Fruit fly (Drosophila melanogaster) whole organism, embryonic: ENCODE measurements around the gene Gos28.
A peak's percentile ranks its signal among the peaks of the same experiment; 100 is the strongest.

Source experiments
- Abd-B ChIP-seq: fragments of 200-800 bp; sonication (Bioruptor generic); optimal IDR thresholded peaks from 2 replicates; lab custom pipeline; 2018; ENCODE audit warnings: missing biosample characterization, mild to moderate bottlenecking, missing genetic modification characterization, moderate library complexity
- B-H1 ChIP-seq: fragments of 200-800 bp; sonication (Bioruptor generic); IDR thresholded peaks from 3 replicates; pipeline ENCODE4 v1.3.6; 2022; ENCODE audit warnings: missing biosample characterization, missing genetic modification characterization
- Bdp1 ChIP-seq: fragments of 200-800 bp; sonication (Bioruptor generic); optimal IDR thresholded peaks from 3 replicates; lab custom pipeline; 2016; ENCODE audit warnings: missing biosample characterization, missing genetic modification characterization
- Blimp-1 ChIP-seq: fragments of 200-800 bp; sonication (Bioruptor generic); optimal IDR thresholded peaks from 3 replicates; lab custom pipeline; 2018; ENCODE audit warnings: missing biosample characterization, missing genetic modification characterization, mild to moderate bottlenecking, moderate library complexity, missing genetic modification reagents
- CG1024 ChIP-seq: fragments of 200-800 bp; sonication (Bioruptor generic); IDR thresholded peaks from 2 replicates; pipeline ENCODE4 v1.3.6; 2022; ENCODE audit warnings: missing biosample characterization, missing genetic modification characterization
- CG10654 ChIP-seq: fragments of 200-800 bp; sonication (Bioruptor generic); optimal IDR thresholded peaks from 2 replicates; lab custom pipeline; 2016; ENCODE audit warnings: missing biosample characterization, missing genetic modification characterization
- CG10979 ChIP-seq: fragments of 200-800 bp; sonication (Bioruptor generic); optimal IDR thresholded peaks from 2 replicates; lab custom pipeline; 2018; ENCODE audit warnings: missing biosample characterization, mild to moderate bottlenecking, missing genetic modification characterization, moderate library complexity
- CG12299 ChIP-seq: fragments of 200-800 bp; sonication (Bioruptor generic); optimal IDR thresholded peaks from 2 replicates; lab custom pipeline; 2018; ENCODE audit warnings: missing biosample characterization, mild to moderate bottlenecking, missing genetic modification characterization
- CG1233 ChIP-seq: fragments of 200-800 bp; sonication (Bioruptor generic); optimal IDR thresholded peaks from 4 replicates; lab custom pipeline; 2018; ENCODE audit warnings: missing biosample characterization, mild to moderate bottlenecking, missing genetic modification characterization
- CG13123 ChIP-seq: fragments of 200-800 bp; sonication (Bioruptor generic); optimal IDR thresholded peaks from 2 replicates; lab custom pipeline; 2016; ENCODE audit warnings: missing biosample characterization, missing genetic modification characterization
- CG17612 ChIP-seq: fragments of 200-800 bp; sonication (Bioruptor generic); IDR thresholded peaks from 2 replicates; pipeline ENCODE4 v1.3.6; 2022; ENCODE audit warnings: missing biosample characterization, missing genetic modification characterization
- CG18764 ChIP-seq: fragments of 200-800 bp; sonication (Bioruptor generic); optimal IDR thresholded peaks from 3 replicates; lab custom pipeline; 2016; ENCODE audit warnings: missing biosample characterization, missing genetic modification characterization
- CG2889 ChIP-seq: fragments of 200-800 bp; sonication (Bioruptor generic); IDR thresholded peaks from 3 replicates; pipeline ENCODE4 v1.3.6; 2022; ENCODE audit warnings: missing biosample characterization, missing genetic modification characterization
- CG3163 ChIP-seq: fragments of 200-800 bp; sonication (Bioruptor generic); optimal IDR thresholded peaks from 3 replicates; lab custom pipeline; 2016; ENCODE audit warnings: missing biosample characterization, missing genetic modification characterization
- CG34376 ChIP-seq: fragments of 200-800 bp; sonication (Bioruptor generic); optimal IDR thresholded peaks from 2 replicates; lab custom pipeline; 2018; ENCODE audit warnings: missing biosample characterization, mild to moderate bottlenecking, missing genetic modification characterization
- CG34422 ChIP-seq: fragments of 200-800 bp; sonication (Bioruptor generic); IDR thresholded peaks from 3 replicates; pipeline ENCODE4 v1.3.6; 2022; ENCODE audit warnings: missing biosample characterization, missing genetic modification characterization
- CG6689 ChIP-seq: fragments of 200-800 bp; sonication (Bioruptor generic); IDR thresholded peaks from 2 replicates; pipeline ENCODE4 v1.3.6; 2022; ENCODE audit warnings: missing biosample characterization, missing genetic modification characterization
- CG6765 ChIP-seq: fragments of 200-800 bp; sonication (Bioruptor generic); optimal IDR thresholded peaks from 3 replicates; lab custom pipeline; 2017; ENCODE audit warnings: missing biosample characterization, mild to moderate bottlenecking, missing genetic modification characterization
- CG7963 ChIP-seq: fragments of 200-800 bp; sonication (Bioruptor generic); IDR thresholded peaks from 3 replicates; pipeline ENCODE4 v1.3.6; 2022; ENCODE audit warnings: missing biosample characterization, missing genetic modification characterization; ENCODE audit not compliant: partially characterized antibody
- CG9727 ChIP-seq: fragments of 200-800 bp; sonication (Bioruptor generic); optimal IDR thresholded peaks from 3 replicates; lab custom pipeline; 2017; ENCODE audit warnings: missing biosample characterization, mild to moderate bottlenecking, missing genetic modification characterization
- CTCF ChIP-seq: fragments of 200-800 bp; sonication (Bioruptor generic); optimal IDR thresholded peaks from 2 replicates; lab custom pipeline; 2017; ENCODE audit warnings: missing biosample characterization, mild to moderate bottlenecking, missing genetic modification characterization, moderate library complexity
- Dp ChIP-seq: fragments of 200-800 bp; sonication (Bioruptor generic); optimal IDR thresholded peaks from 2 replicates; lab custom pipeline; 2018; ENCODE audit warnings: missing biosample characterization, mild to moderate bottlenecking, missing genetic modification characterization, moderate library complexity
- Ets65A ChIP-seq: fragments of 200-800 bp; sonication (Bioruptor generic); peaks from one replicate; lab custom pipeline; 2016; ENCODE audit warnings: missing biosample characterization, missing genetic modification characterization
- Gsc ChIP-seq: fragments of 200-800 bp; sonication (Bioruptor generic); IDR thresholded peaks from 2 replicates; pipeline ENCODE4 v1.3.6; 2022; ENCODE audit warnings: missing biosample characterization, missing genetic modification characterization
- HmgD ChIP-seq: fragments of 200-800 bp; sonication (Bioruptor generic); optimal IDR thresholded peaks from 3 replicates; lab custom pipeline; 2016; ENCODE audit warnings: missing biosample characterization, missing genetic modification characterization
- MESR4 ChIP-seq: fragments of 200-800 bp; sonication (Bioruptor generic); optimal IDR thresholded peaks from 2 replicates; lab custom pipeline; 2018; ENCODE audit warnings: missing biosample characterization, mild to moderate bottlenecking, missing genetic modification characterization, moderate library complexity
- MTF-1 ChIP-seq: fragments of 200-800 bp; sonication (Bioruptor generic); optimal IDR thresholded peaks from 2 replicates; lab custom pipeline; 2018; ENCODE audit warnings: missing biosample characterization, mild to moderate bottlenecking, missing genetic modification characterization, borderline replicate concordance
- Mes4 ChIP-seq: fragments of 200-800 bp; sonication (Bioruptor generic); optimal IDR thresholded peaks from 2 replicates; lab custom pipeline; 2016; ENCODE audit warnings: missing biosample characterization, missing genetic modification characterization
- NK7.1 ChIP-seq: fragments of 200-800 bp; sonication (Bioruptor generic); optimal IDR thresholded peaks from 3 replicates; lab custom pipeline; 2016; ENCODE audit warnings: missing biosample characterization, missing genetic modification characterization
- Xrp1 ChIP-seq: fragments of 200-800 bp; sonication (Bioruptor generic); IDR thresholded peaks from 2 replicates; pipeline ENCODE4 v1.3.6; 2022; ENCODE audit warnings: missing biosample characterization, missing genetic modification characterization
- crc ChIP-seq: fragments of 200-800 bp; sonication (Bioruptor generic); optimal IDR thresholded peaks from 2 replicates; lab custom pipeline; 2016; ENCODE audit warnings: missing biosample characterization, missing genetic modification characterization
- cwo ChIP-seq: fragments of 200-800 bp; sonication (Bioruptor generic); optimal IDR thresholded peaks from 3 replicates; lab custom pipeline; 2017; ENCODE audit warnings: missing biosample characterization, missing genetic modification characterization, mild to moderate bottlenecking, moderate library complexity, missing genetic modification reagents
- dm ChIP-seq: fragments of 200-800 bp; sonication (Bioruptor generic); optimal IDR thresholded peaks from 3 replicates; lab custom pipeline; 2016; ENCODE audit warnings: missing biosample characterization, missing genetic modification characterization
- dysf ChIP-seq: fragments of 200-800 bp; sonication (Bioruptor generic); IDR thresholded peaks from 3 replicates; pipeline ENCODE4 v1.3.6; 2022; ENCODE audit warnings: missing biosample characterization, missing genetic modification characterization
- en ChIP-seq: fragments of 200-800 bp; sonication (Bioruptor generic); optimal IDR thresholded peaks from 2 replicates; lab custom pipeline; 2016; ENCODE audit warnings: missing biosample characterization, missing genetic modification characterization
- exex ChIP-seq: fragments of 200-800 bp; sonication (Bioruptor generic); optimal IDR thresholded peaks from 4 replicates; lab custom pipeline; 2018; ENCODE audit warnings: missing biosample characterization, mild to moderate bottlenecking, missing genetic modification characterization, moderate library complexity
- fd64A ChIP-seq: fragments of 200-800 bp; sonication (Bioruptor generic); optimal IDR thresholded peaks from 3 replicates; lab custom pipeline; 2018; ENCODE audit warnings: missing biosample characterization, mild to moderate bottlenecking, missing genetic modification characterization
- hbn ChIP-seq: fragments of 200-800 bp; sonication (Bioruptor generic); IDR thresholded peaks from 2 replicates; pipeline ENCODE4 v1.3.6; 2022; ENCODE audit warnings: missing biosample characterization, missing genetic modification characterization; ENCODE audit not compliant: partially characterized antibody
- jing ChIP-seq: fragments of 200-800 bp; sonication (Bioruptor generic); optimal IDR thresholded peaks from 2 replicates; lab custom pipeline; 2018; ENCODE audit warnings: missing biosample characterization, mild to moderate bottlenecking, missing genetic modification characterization
- knrl ChIP-seq: fragments of 200-800 bp; sonication (Bioruptor generic); IDR thresholded peaks from 3 replicates; pipeline ENCODE4 v1.3.6; 2022; ENCODE audit warnings: missing biosample characterization, missing genetic modification characterization; ENCODE audit not compliant: partially characterized antibody
- luna ChIP-seq: fragments of 200-800 bp; sonication (Bioruptor generic); optimal IDR thresholded peaks from 2 replicates; lab custom pipeline; 2016; ENCODE audit warnings: missing biosample characterization, missing genetic modification characterization
- pan ChIP-seq, 4 experiments: fragments of >200 bp in 3 of 4; fragments of 200-800 bp in 1 of 4; sonication (Bioruptor generic) in 1 of 4; optimal IDR thresholded peaks in 3 of 4; IDR thresholded peaks in 1 of 4; 2 replicates each; pipeline versions ENCODE4 v1.3.6 to Lab custom; 2017 to 2022; ENCODE audit warnings: missing biosample characterization in 2 of 4, missing genetic modification characterization in 2 of 4, mixed read lengths in 1 of 4
- pnt ChIP-seq: fragments of 200-800 bp; sonication (Bioruptor generic); optimal IDR thresholded peaks from 3 replicates; lab custom pipeline; 2016; ENCODE audit warnings: missing biosample characterization, missing genetic modification characterization
- prd ChIP-seq, 3 experiments: fragments of >200 bp in 2 of 3; fragments of 200-800 bp in 1 of 3; sonication (Bioruptor generic) in 1 of 3; optimal IDR thresholded peaks in 2 of 3; IDR thresholded peaks in 1 of 3; 2 replicates in 2 of 3; 3 replicates in 1 of 3; pipeline versions ENCODE4 v1.3.6 to Lab custom; 2017 to 2022; ENCODE audit warnings: missing biosample characterization in 1 of 3, missing genetic modification characterization in 1 of 3
- pros ChIP-seq: fragments of 200-800 bp; sonication (Bioruptor generic); optimal IDR thresholded peaks from 3 replicates; lab custom pipeline; 2019; ENCODE audit warnings: missing biosample characterization, mild to moderate bottlenecking, missing genetic modification characterization, moderate library complexity
- schlank ChIP-seq: fragments of 200-800 bp; sonication (Bioruptor generic); optimal IDR thresholded peaks from 2 replicates; lab custom pipeline; 2018; ENCODE audit warnings: missing biosample characterization, mild to moderate bottlenecking, missing genetic modification characterization
- slbo ChIP-seq: fragments of 200-800 bp; sonication (Bioruptor generic); IDR thresholded peaks from 2 replicates; pipeline ENCODE4 v1.3.6; 2022; ENCODE audit warnings: missing biosample characterization, missing genetic modification characterization
- ttk ChIP-seq: fragments of 200-800 bp; sonication (Bioruptor generic); IDR thresholded peaks from 2 replicates; pipeline ENCODE4 v2.1.2; 2022; ENCODE audit warnings: missing biosample characterization, missing genetic modification characterization
- vvl ChIP-seq: fragments of 200-800 bp; sonication (Bioruptor generic); IDR thresholded peaks from 2 replicates; pipeline ENCODE4 v1.3.6; 2022; ENCODE audit warnings: missing biosample characterization, missing genetic modification characterization

Gene Gos28

DNA sequence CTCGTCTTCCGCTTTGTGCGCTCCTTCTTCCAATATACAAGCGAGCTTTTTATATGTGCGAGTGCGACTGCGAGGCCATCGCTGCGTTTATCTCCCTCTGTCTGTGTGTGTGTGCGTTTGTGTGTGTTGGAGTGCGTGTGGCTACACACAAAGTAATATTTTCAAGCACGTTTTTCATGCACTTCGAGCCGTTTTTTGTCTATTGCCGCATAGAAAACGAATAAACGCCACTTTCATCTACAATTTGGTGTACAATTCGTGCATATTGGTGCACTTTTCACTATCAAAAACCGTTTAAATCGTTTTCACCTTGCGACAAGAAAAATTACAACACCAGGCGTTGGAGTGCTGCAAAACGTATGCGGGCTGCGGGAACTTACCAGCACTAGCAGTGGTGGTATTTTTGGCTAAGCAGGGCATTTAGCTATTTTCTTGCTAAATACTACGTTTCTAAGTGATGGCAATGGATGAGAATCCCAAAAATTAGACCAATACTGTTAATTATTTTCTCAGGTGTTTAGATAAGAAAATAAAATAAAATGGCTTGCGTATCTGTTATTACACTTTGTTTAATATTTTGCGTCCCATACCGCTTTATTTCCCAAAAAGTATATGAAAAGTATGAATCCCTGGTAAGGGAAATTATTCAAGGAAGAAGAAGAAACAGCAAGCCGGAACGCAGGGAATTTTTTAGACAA is 4.4 kb upstream of the Gos28 start, which contains the start of the genes CG31224 and CstF64 (continued):
- TF ChIP-seq CG1233 (GFP tag; lab: Kevin White, UChicago) (peak; percentile 70), CG9727 (peak; percentile 82), slbo (GFP tag; lab: Robert Waterston, UW) (peak; percentile 94), CG6689 (GFP tag; lab: Robert Waterston, UW) (peak; percentile 84), Dp (GFP tag; lab: Kevin White, UChicago) (peak; percentile 23), prd (optimal IDR thresholded peaks at IDR 0.05; lab: Kevin White, UChicago) (no peak), prd (GFP tag; IDR thresholded peaks at IDR 0.05; lab: Robert Waterston, UW) (peak; percentile 89), CG10979 (peak; percentile 76), CG2889 (GFP tag; lab: Robert Waterston, UW) (peak; percentile 33; the same call in 1 of the 3 replicates), CG10654 (GFP tag; lab: Kevin White, UChicago) (peak; percentile 89), crc (GFP tag; lab: Kevin White, UChicago) (peak; percentile 87), HmgD (peak; percentile 86), luna (GFP tag; lab: Kevin White, UChicago) (peak; percentile 88), ttk (peak; percentile 82), CG1024 (GFP tag; lab: Robert Waterston, UW) (peak; percentile 45; the same call in 1 of the 2 replicates), en (GFP tag; lab: Kevin White, UChicago) (peak; percentile 47), CG12299 (tag; lab: Kevin White, UChicago) (peak; percentile 54), Bdp1 (GFP tag; lab: Kevin White, UChicago) (peak; percentile 81), pros (no peak), Xrp1 (GFP tag; lab: Robert Waterston, UW) (peak; percentile 84), CG34376 (GFP tag; lab: Kevin White, UChicago) (peak; percentile 76), pan (optimal IDR thresholded peaks at IDR 0.05; lab: Kevin White, UChicago) (no peak), pan (GFP tag; optimal IDR thresholded peaks at IDR 0.05 in 1 of 2, IDR thresholded peaks at IDR 0.05 in 1 of 2) (peak in 1 of 2 experiments; percentile 90), Abd-B (GFP tag; lab: Kevin White, UChicago) (peak; percentile 82), dm (GFP tag; lab: Kevin White, UChicago) (peak; percentile 83), schlank (no peak), exex (tag; lab: Kevin White, UChicago) (peak; percentile 50), B-H1 (GFP tag; lab: Robert Waterston, UW) (peak; percentile 78), hbn (no peak), pnt (GFP tag; lab: Kevin White, UChicago) (peak; percentile 85), fd64A (GFP tag; lab: Kevin White, UChicago) (peak; percentile 60), CG13123 (peak; percentile 72), jing (peak; percentile 65), MTF-1 (peak; percentile 32), vvl (peak; percentile 90), cwo (GFP tag; lab: Kevin White, UChicago) (peak; percentile 55), CG7963 (no peak), CG6765 (GFP tag; lab: Kevin White, UChicago) (peak; percentile 61), knrl (GFP tag; lab: Robert Waterston, UW) (no peak; the same call in 2 of the 3 replicates), CG18764 (GFP tag; lab: Kevin White, UChicago) (peak; percentile 80), CG34422 (GFP tag; lab: Robert Waterston, UW) (peak; percentile 79; the same call in 1 of the 3 replicates), MESR4 (peak; percentile 93), Ets65A (peak; percentile 99), NK7.1 (GFP tag; lab: Kevin White, UChicago) (peak; percentile 79), CTCF (GFP tag; lab: Kevin White, UChicago) (no peak), Gsc (GFP tag; lab: Robert Waterston, UW) (0 out of 2 replicates have a peak, but pooled peaks have one; percentile 9), CG3163 (GFP tag; lab: Kevin White, UChicago) (peak; percentile 69), CG17612 (GFP tag; lab: Robert Waterston, UW) (no peak), Blimp-1 (GFP tag; lab: Kevin White, UChicago) (peak; percentile 73), Mes4 (peak; percentile 79), dysf (GFP tag; lab: Robert Waterston, UW) (peak; percentile 80)
